Fruit fly (Drosophila melanogaster): ENCODE measurements around the gene elgi.

The elgi gene

dm6 chr3L:15924811-15925437, 31.4 kb upstream of the elgi start, which contains the start of gene sff (continued):
- TF ChIP-seq salr (GFP tag; optimal IDR thresholded peaks at IDR 0.05) (peak; percentile 35 to 45), CG3919 (GFP tag; optimal IDR thresholded peaks at IDR 0.05) (peak; percentile 45), CG31627 (GFP tag; optimal IDR thresholded peaks at IDR 0.05) (peak; percentile 18), CG16779 (tag; optimal IDR thresholded peaks at IDR 0.05) (peak; percentile 50), CG6276 (GFP tag; optimal IDR thresholded peaks at IDR 0.05) (peak; percentile 65), CG1621 (tag; optimal IDR thresholded peaks at IDR 0.05) (peak; percentile 23), Ets96B (tag; optimal IDR thresholded peaks at IDR 0.05) (peak; percentile 52), achi (GFP tag; optimal IDR thresholded peaks at IDR 0.05) (peak; percentile 59), dsx (GFP tag; optimal IDR thresholded peaks at IDR 0.05; ENCODE audit: poor library complexity, severe bottlenecking) (peak; percentile 10), Hr38 (GFP tag; optimal IDR thresholded peaks at IDR 0.05) (no peak), CG11762 (GFP tag; optimal IDR thresholded peaks at IDR 0.05; ENCODE audit: insufficient read depth) (peak; percentile 39), CG32006 (GFP tag; optimal IDR thresholded peaks at IDR 0.05) (peak; percentile 80), CG10669 (GFP tag; optimal IDR thresholded peaks at IDR 0.05) (peak; percentile 52), Gug (GFP tag; IDR thresholded peaks at IDR 0.05) (peak; percentile 62), OdsH (GFP tag; optimal IDR thresholded peaks at IDR 0.05) (peak; percentile 61), ss (GFP tag; optimal IDR thresholded peaks at IDR 0.05) (peak; percentile 14 to 47), Sox15 (GFP tag; optimal IDR thresholded peaks at IDR 0.05) (no peak), acj6 (GFP tag; optimal IDR thresholded peaks at IDR 0.05) (peak; percentile 50), CG6792 (GFP tag; optimal IDR thresholded peaks at IDR 0.05) (peak; percentile 14), CG10631 (GFP tag; optimal IDR thresholded peaks at IDR 0.05) (peak; percentile 54), cyc (GFP tag; optimal IDR thresholded peaks at IDR 0.05) (no peak), CG3032 (tag; optimal IDR thresholded peaks at IDR 0.05) (peak; percentile 59), Hr4 (GFP tag; optimal IDR thresholded peaks at IDR 0.05) (peak; percentile 78), eg (GFP tag; IDR thresholded peaks at IDR 0.05) (peak; percentile 80), net (GFP tag; optimal IDR thresholded peaks at IDR 0.05) (peak; percentile 57), CG7368 (GFP tag; optimal IDR thresholded peaks at IDR 0.05) (peak; percentile 53), CG6808 (GFP tag; optimal IDR thresholded peaks at IDR 0.05) (peak; percentile 25), Lpt (GFP tag; optimal IDR thresholded peaks at IDR 0.05) (peak; percentile 35), esn (GFP tag; optimal IDR thresholded peaks at IDR 0.05) (peak; percentile 13), Blimp-1 (GFP tag; optimal IDR thresholded peaks at IDR 0.05) (no peak), Hr39 (GFP tag; optimal IDR thresholded peaks at IDR 0.05) (peak; percentile 11), fkh (GFP tag; optimal IDR thresholded peaks at IDR 0.05) (peak; percentile 69), svp (GFP tag) (no peak), Eip78C (GFP tag) (peak; percentile 86), CG34406 (GFP tag; optimal IDR thresholded peaks at IDR 0.05) (peak; percentile 58), fd85E (GFP tag; optimal IDR thresholded peaks at IDR 0.05) (no peak), Sox102F (GFP tag; optimal IDR thresholded peaks at IDR 0.05) (no peak), dac (GFP tag; optimal IDR thresholded peaks at IDR 0.05) (peak; percentile 60), CG9139 (GFP tag; optimal IDR thresholded peaks at IDR 0.05) (peak; percentile 21)

dm6 chr3L:15940823-15941222, 15.5 kb upstream of the elgi start:
- TF ChIP-seq CG11902 (GFP tag; optimal IDR thresholded peaks at IDR 0.05) (peak; percentile 77), pdm3 (GFP tag; optimal IDR thresholded peaks at IDR 0.05) (peak; percentile 94), CG10631 (GFP tag; optimal IDR thresholded peaks at IDR 0.05) (peak; percentile 88), Sox102F (GFP tag; optimal IDR thresholded peaks at IDR 0.05) (peak; percentile 91), Hr39 (GFP tag; optimal IDR thresholded peaks at IDR 0.05) (peak; percentile 91), eg (GFP tag; IDR thresholded peaks at IDR 0.05) (peak; percentile 97), dsx (GFP tag; optimal IDR thresholded peaks at IDR 0.05; ENCODE audit: poor library complexity, severe bottlenecking) (peak; percentile 81), CG8119 (GFP tag; IDR thresholded peaks at IDR 0.05) (peak; percentile 96), CG6163 (GFP tag; IDR thresholded peaks at IDR 0.05) (peak; percentile 96), CG8632 (GFP tag; optimal IDR thresholded peaks at IDR 0.05) (peak; percentile 90), CG1621 (tag; optimal IDR thresholded peaks at IDR 0.05) (peak; percentile 74), CG15336 (GFP tag; IDR thresholded peaks at IDR 0.05) (peak; percentile 98), CG7368 (GFP tag; optimal IDR thresholded peaks at IDR 0.05) (peak; percentile 85), CG11762 (GFP tag; optimal IDR thresholded peaks at IDR 0.05; ENCODE audit: insufficient read depth) (peak; percentile 86), salr (GFP tag; optimal IDR thresholded peaks at IDR 0.05) (peak; percentile 59 to 93), acj6 (GFP tag; optimal IDR thresholded peaks at IDR 0.05) (peak; percentile 94), ss (GFP tag; optimal IDR thresholded peaks at IDR 0.05) (peak in 1 of 2 experiments; percentile 82), OdsH (GFP tag; optimal IDR thresholded peaks at IDR 0.05) (peak; percentile 95), lz (GFP tag; optimal IDR thresholded peaks at IDR 0.05) (peak; percentile 87), achi (GFP tag; optimal IDR thresholded peaks at IDR 0.05) (peak; percentile 95), Eip75B (GFP tag; optimal IDR thresholded peaks at IDR 0.05) (peak; percentile 85), Ets21C (GFP tag; optimal IDR thresholded peaks at IDR 0.05) (peak; percentile 77), topi (GFP tag; optimal IDR thresholded peaks at IDR 0.05) (peak; percentile 92)

Measured in whole organism, prepupa.